Worm (Caenorhabditis elegans): ENCODE measurements around the gene mak-2.
A peak's percentile ranks its signal among the peaks of the same experiment; 100 is the strongest.

DNA sequence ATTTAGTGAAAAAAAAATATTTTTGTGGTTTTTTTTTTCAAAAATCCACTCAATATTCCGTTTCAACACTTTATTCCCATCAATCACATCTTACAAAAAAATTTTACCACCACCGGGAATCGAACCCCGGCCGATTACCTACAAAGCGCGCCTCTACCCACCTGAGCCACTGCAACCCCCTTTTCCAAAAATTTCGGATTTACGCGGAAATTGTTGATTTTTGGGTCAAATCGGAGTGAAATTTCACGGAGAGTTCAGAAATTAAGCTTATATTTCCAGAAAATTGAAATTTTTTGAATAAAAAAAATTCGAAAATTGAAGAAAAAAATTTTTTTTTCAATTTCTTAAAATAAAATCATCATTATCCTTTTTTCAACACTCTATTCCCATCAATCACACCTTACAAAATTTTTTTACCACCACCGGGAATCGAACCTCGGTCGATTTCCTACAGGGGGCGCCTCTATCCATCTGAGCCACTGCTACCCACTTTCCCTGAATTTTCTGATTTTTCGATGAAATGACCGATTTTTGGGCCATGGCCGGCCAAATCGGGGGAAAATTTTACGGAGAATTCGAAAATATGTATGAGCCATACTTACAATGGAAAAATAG lies 11.9 kb upstream of the mak-2 start:
- peak; percentile 71 for TF ChIP-seq D2030.7 (GFP tag; IDR thresholded peaks at IDR 0.05)
- no peak for TF ChIP-seq akir-1 (GFP tag; optimal IDR thresholded peaks at IDR 0.05)
- no peak for TF ChIP-seq hrde-1 (tag; optimal IDR thresholded peaks at IDR 0.05; ENCODE audit: borderline replicate concordance)
- TF ChIP-seq ztf-22 (GFP tag; optimal IDR thresholded peaks at IDR 0.05) = no peak
- no peak for TF ChIP-seq T26A5.8 (tag; optimal IDR thresholded peaks at IDR 0.05)
- TF ChIP-seq ztf-28 (GFP tag; IDR thresholded peaks at IDR 0.05) = no peak
- peak; percentile 9 for TF ChIP-seq him-1 (tag; optimal IDR thresholded peaks at IDR 0.05)
